Worm (Caenorhabditis elegans) whole organism, L1 larva: Measurements from ENCODE around the gene F26H11.4.

Experiments used
- dpl-1 ChIP-seq, 3 experiments: fragments of 150-350 bp in 2 of 3; sonication (generic microtip) in 1 of 3; optimal IDR thresholded peaks; 2 replicates each; lab custom pipeline; 2014 to 2017; ENCODE audit warnings: missing biosample characterization in 3 of 3, missing genetic modification characterization in 3 of 3, missing genetic modification reagents in 3 of 3
- jun-1 ChIP-seq: fragments of 150-350 bp; optimal IDR thresholded peaks from 2 replicates; lab custom pipeline; 2014; ENCODE audit warnings: missing biosample characterization, missing genetic modification reagents, missing genetic modification characterization
- lin-13 ChIP-seq: fragments of 150-350 bp; optimal IDR thresholded peaks from 2 replicates; lab custom pipeline; 2014; ENCODE audit warnings: missing biosample characterization, missing genetic modification reagents, missing genetic modification characterization
- lin-14 ChIP-seq: fragments of 200-800 bp; sonication (Bioruptor generic); optimal IDR thresholded peaks from 2 replicates; lab custom pipeline; 2018; ENCODE audit warnings: mild to moderate bottlenecking, missing genetic modification characterization, moderate library complexity, missing compliant biosample characterization
- lin-15B ChIP-seq: fragments of 150-350 bp; sonication (generic microtip); optimal IDR thresholded peaks from 3 replicates; lab custom pipeline; 2014; ENCODE audit warnings: missing biosample characterization, missing genetic modification characterization
- nhr-19 ChIP-seq: fragments of 200-800 bp; sonication (Bioruptor generic); conservative IDR thresholded peaks from 2 replicates; pipeline ENCODE4 v1.3.6; 2022; ENCODE audit warnings: missing genetic modification characterization, missing compliant biosample characterization
- nhr-77 ChIP-seq: fragments of 150-350 bp; optimal IDR thresholded peaks from 2 replicates; lab custom pipeline; 2014; ENCODE audit warnings: missing biosample characterization, missing genetic modification characterization
- pax-3 ChIP-seq: fragments of 200-800 bp; sonication (Bioruptor generic); optimal IDR thresholded peaks from 2 replicates; lab custom pipeline; 2018; ENCODE audit warnings: mild to moderate bottlenecking, missing genetic modification characterization, moderate library complexity, missing compliant biosample characterization
- skn-1 ChIP-seq: fragments of 150-350 bp; optimal IDR thresholded peaks from 2 replicates; lab custom pipeline; 2014; ENCODE audit warnings: missing biosample characterization, missing genetic modification characterization
- unc-30 ChIP-seq: sonication (generic microtip); optimal IDR thresholded peaks from 2 replicates; lab custom pipeline; 2017; ENCODE audit warnings: missing biosample characterization, missing genetic modification characterization

- no peak for TF ChIP-seq nhr-19
- no peak for TF ChIP-seq nhr-77
- no peak for TF ChIP-seq jun-1 (tag; lab: Kevin White, UChicago)
- no peak for TF ChIP-seq lin-14 (GFP tag; lab: Kevin White, UChicago)
- no peak for TF ChIP-seq skn-1 (tag; lab: Kevin White, UChicago)
- no peak for TF ChIP-seq lin-15B
- no peak for TF ChIP-seq lin-13 (GFP tag; lab: Kevin White, UChicago)
- no peak for TF ChIP-seq unc-30 (tag; lab: Kevin White, UChicago)
- TF ChIP-seq dpl-1 (GFP tag; optimal IDR thresholded peaks at IDR 0.05; lab: Kevin White, UChicago): no peak
- no peak for TF ChIP-seq pax-3
Measured at ce11 chrII:14377796-14378195, 30.6 kb upstream of the F26H11.4 start, which contains the start of gene acr-20.
